Fruit fly (Drosophila melanogaster): ENCODE results near the gene CG4935.

DNA sequence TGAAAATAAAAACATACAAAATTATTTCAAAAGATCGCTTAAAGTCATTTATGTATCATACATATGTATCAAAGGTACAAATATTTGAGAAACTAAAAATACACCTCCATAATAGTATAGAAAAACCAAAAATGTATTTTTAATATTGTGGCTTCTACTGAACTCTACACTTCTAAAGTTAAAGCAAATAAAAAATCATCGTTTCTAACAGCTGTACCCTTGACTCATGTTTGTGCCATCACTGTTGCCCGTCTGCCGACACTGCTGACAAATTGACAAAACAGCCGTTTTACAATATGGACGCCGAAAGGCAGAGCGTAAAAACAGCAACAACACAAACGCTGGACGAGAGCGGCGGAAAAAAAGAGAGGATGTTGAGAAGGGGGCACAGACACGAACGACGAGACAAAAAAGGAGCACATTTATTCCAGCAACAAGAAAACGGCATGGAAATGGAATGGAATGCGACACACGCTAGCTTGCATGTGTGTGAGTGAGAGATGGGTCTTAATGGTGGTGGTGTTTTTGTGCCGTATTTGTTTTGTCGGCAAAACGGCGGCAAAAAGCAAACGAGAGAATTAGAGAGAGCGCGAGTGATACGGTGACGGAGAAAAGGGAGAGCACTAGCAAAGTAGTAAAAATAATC, 24.5 kb downstream of the CG4935 start:
- TF ChIP-seq Dll (optimal IDR thresholded peaks at IDR 0.05) (peak; percentile 67), pan (optimal IDR thresholded peaks at IDR 0.05) (no peak)

All from whole organism.